Worm (Caenorhabditis elegans) whole organism, L2 larva: ENCODE measurements around the gene ess-2.

Source experiments
- ama-1 ChIP-seq: fragments of 150-350 bp; optimal IDR thresholded peaks from 2 replicates; lab custom pipeline; 2018; ENCODE audit warnings: inconsistent platforms
- nhr-11 ChIP-seq: fragments of 150-350 bp; optimal IDR thresholded peaks from 2 replicates; lab custom pipeline; 2014; ENCODE audit warnings: missing biosample characterization, missing genetic modification characterization
- nhr-23 ChIP-seq: fragments of 150-350 bp; optimal IDR thresholded peaks from 2 replicates; lab custom pipeline; 2014; ENCODE audit warnings: missing biosample characterization, missing genetic modification reagents, missing genetic modification characterization

DNA sequence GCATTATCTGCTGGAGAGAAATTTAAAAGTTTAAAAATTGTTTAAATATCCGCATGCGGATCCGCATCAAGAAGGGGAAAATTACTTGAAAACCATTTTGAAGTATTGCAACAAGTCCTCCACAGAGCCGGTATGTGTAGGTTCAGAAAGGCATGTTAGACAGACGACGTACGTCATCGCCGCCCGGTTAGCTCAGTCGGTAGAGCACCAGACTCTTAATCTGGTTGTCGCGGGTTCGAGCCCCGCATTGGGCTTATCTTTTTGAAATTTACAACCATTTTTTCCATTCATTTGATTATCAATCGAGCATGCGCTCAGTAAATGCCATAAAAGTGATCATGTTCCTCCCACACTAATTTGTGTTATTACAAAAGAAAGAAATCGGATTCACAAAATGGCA is 16.9 kb downstream of the ess-2 start:
- TF ChIP-seq ama-1 (lab: Kevin White, UChicago) (no peak), nhr-11 (no peak), nhr-23 (no peak)
